Fruit fly (Drosophila melanogaster) whole organism, embryonic: ENCODE measurements around the gene CG13721.

Experiments used
- Adf1 ChIP-seq: fragments of 200-800 bp; sonication (Bioruptor generic); IDR thresholded peaks from 2 replicates; pipeline ENCODE4 v1.3.6; 2022; ENCODE audit warnings: missing biosample characterization, missing genetic modification characterization
- Atf6 ChIP-seq: fragments of 200-800 bp; sonication (Bioruptor generic); IDR thresholded peaks from 2 replicates; pipeline ENCODE4 v1.3.6; 2022; ENCODE audit warnings: missing biosample characterization, missing genetic modification characterization
- Blimp-1 ChIP-seq: fragments of 200-800 bp; sonication (Bioruptor generic); optimal IDR thresholded peaks from 3 replicates; lab custom pipeline; 2018; ENCODE audit warnings: missing biosample characterization, missing genetic modification characterization, mild to moderate bottlenecking, moderate library complexity, missing genetic modification reagents
- CG10565 ChIP-seq: fragments of 200-800 bp; sonication (Bioruptor generic); optimal IDR thresholded peaks from 3 replicates; lab custom pipeline; 2016; ENCODE audit warnings: missing biosample characterization, mild to moderate bottlenecking, missing genetic modification characterization
- CG11456 ChIP-seq: fragments of 200-800 bp; sonication (Bioruptor generic); IDR thresholded peaks from 3 replicates; pipeline ENCODE4 v1.3.6; 2022; ENCODE audit warnings: missing biosample characterization, missing genetic modification characterization
- CG11723 ChIP-seq: fragments of 200-800 bp; sonication (Bioruptor generic); optimal IDR thresholded peaks from 2 replicates; lab custom pipeline; 2017; ENCODE audit warnings: missing biosample characterization, mild to moderate bottlenecking, missing genetic modification characterization
- CG12104 ChIP-seq: fragments of 200-800 bp; sonication (Bioruptor generic); optimal IDR thresholded peaks from 3 replicates; lab custom pipeline; 2016; ENCODE audit warnings: missing biosample characterization, missing genetic modification characterization
- CG14441 ChIP-seq: fragments of 200-800 bp; sonication (Bioruptor generic); IDR thresholded peaks from 2 replicates; pipeline ENCODE4 v1.3.6; 2022; ENCODE audit warnings: missing biosample characterization, missing genetic modification characterization
- CG14860 ChIP-seq: fragments of 200-800 bp; sonication (Bioruptor generic); IDR thresholded peaks from 3 replicates; pipeline ENCODE4 v1.3.6; 2022; ENCODE audit warnings: missing biosample characterization, missing genetic modification characterization; ENCODE audit not compliant: partially characterized antibody
- CG15479 ChIP-seq: fragments of 200-800 bp; sonication (Bioruptor generic); optimal IDR thresholded peaks from 3 replicates; lab custom pipeline; 2019; ENCODE audit warnings: missing biosample characterization, mild to moderate bottlenecking, missing genetic modification characterization, moderate library complexity
- CG15514 ChIP-seq: fragments of 200-800 bp; sonication (Bioruptor generic); optimal IDR thresholded peaks from 3 replicates; lab custom pipeline; 2017; ENCODE audit warnings: missing biosample characterization, missing genetic modification characterization, mild to moderate bottlenecking, moderate library complexity, missing genetic modification reagents
- CG1647 ChIP-seq: fragments of 200-800 bp; sonication (Bioruptor generic); optimal IDR thresholded peaks from 3 replicates; lab custom pipeline; 2016; ENCODE audit warnings: missing biosample characterization, missing genetic modification characterization
- CG18262 ChIP-seq: fragments of 200-800 bp; optimal IDR thresholded peaks from 3 replicates; lab custom pipeline; 2019; ENCODE audit warnings: missing biosample characterization, mild to moderate bottlenecking, missing genetic modification characterization, moderate library complexity
- CG1832 ChIP-seq: fragments of 200-800 bp; sonication (Bioruptor generic); optimal IDR thresholded peaks from 2 replicates; lab custom pipeline; 2017; ENCODE audit warnings: missing biosample characterization, mild to moderate bottlenecking, missing genetic modification characterization, inconsistent platforms
- CG18599 ChIP-seq: fragments of 200-800 bp; sonication (Bioruptor generic); optimal IDR thresholded peaks from 3 replicates; lab custom pipeline; 2017; ENCODE audit warnings: missing biosample characterization, missing genetic modification characterization, mild to moderate bottlenecking, moderate library complexity, missing genetic modification reagents
- CG2199 ChIP-seq: fragments of 200-800 bp; sonication (Bioruptor generic); IDR thresholded peaks from 3 replicates; pipeline ENCODE4 v1.3.6; 2022; ENCODE audit warnings: missing biosample characterization, missing genetic modification characterization
- CG31388 ChIP-seq: fragments of 200-800 bp; sonication (Bioruptor generic); optimal IDR thresholded peaks from 2 replicates; lab custom pipeline; 2016; ENCODE audit warnings: missing biosample characterization, missing genetic modification characterization
- CG3847 ChIP-seq: fragments of 200-800 bp; sonication (Bioruptor generic); IDR thresholded peaks from 2 replicates; pipeline ENCODE4 v1.3.6; 2022; ENCODE audit warnings: missing biosample characterization, missing genetic modification characterization
- CG3995 ChIP-seq: fragments of 200-800 bp; sonication (Bioruptor generic); optimal IDR thresholded peaks from 3 replicates; lab custom pipeline; 2016; ENCODE audit warnings: missing biosample characterization, missing genetic modification characterization
- CG5180 ChIP-seq: fragments of 200-800 bp; sonication (Bioruptor generic); optimal IDR thresholded peaks from 3 replicates; lab custom pipeline; 2017; ENCODE audit warnings: missing biosample characterization, missing genetic modification characterization, mild to moderate bottlenecking, moderate library complexity, missing genetic modification reagents
- CG5953 ChIP-seq: fragments of 200-800 bp; sonication (Bioruptor generic); IDR thresholded peaks from 2 replicates; pipeline ENCODE4 v1.3.6; 2022; ENCODE audit warnings: missing biosample characterization, missing genetic modification characterization
- CG7271 ChIP-seq: fragments of 200-800 bp; sonication (Bioruptor generic); optimal IDR thresholded peaks from 2 replicates; lab custom pipeline; 2018; ENCODE audit warnings: missing biosample characterization, mild to moderate bottlenecking, missing genetic modification characterization, moderate library complexity
- CG9932 ChIP-seq: fragments of 200-800 bp; sonication (Bioruptor generic); IDR thresholded peaks from 2 replicates; pipeline ENCODE4 v1.3.6; 2022; ENCODE audit warnings: missing biosample characterization, missing genetic modification characterization
- Dbx ChIP-seq: fragments of 200-800 bp; sonication (Bioruptor generic); IDR thresholded peaks from 3 replicates; pipeline ENCODE4 v1.3.6; 2022; ENCODE audit warnings: missing biosample characterization, missing genetic modification characterization
- Dfd ChIP-seq, 2 experiments: fragments of >200 bp; optimal IDR thresholded peaks; 2 replicates each; lab custom pipeline; 2017; ENCODE audit warnings: missing biosample characterization in 2 of 2, missing genetic modification characterization in 2 of 2
- HLH4C ChIP-seq: fragments of 200-800 bp; sonication (Bioruptor generic); IDR thresholded peaks from 3 replicates; pipeline ENCODE4 v1.3.6; 2022; ENCODE audit warnings: missing biosample characterization, missing genetic modification characterization; ENCODE audit not compliant: partially characterized antibody
- HLHmδ ChIP-seq: fragments of 200-800 bp; sonication (Bioruptor generic); optimal IDR thresholded peaks from 2 replicates; lab custom pipeline; 2018; ENCODE audit warnings: missing biosample characterization, mild to moderate bottlenecking, missing genetic modification characterization, moderate library complexity
- HmgZ ChIP-seq: fragments of 200-800 bp; sonication (Bioruptor generic); optimal IDR thresholded peaks from 2 replicates; lab custom pipeline; 2018; ENCODE audit warnings: missing biosample characterization, mild to moderate bottlenecking, missing genetic modification characterization
- Hmr ChIP-seq: fragments of 200-800 bp; sonication (Bioruptor generic); optimal IDR thresholded peaks from 3 replicates; lab custom pipeline; 2017; ENCODE audit warnings: mild to moderate bottlenecking, missing biosample characterization, missing genetic modification reagents, missing genetic modification characterization
- Hr78 ChIP-seq, 2 experiments: fragments of 200-800 bp in 1 of 2; fragments of >200 bp in 1 of 2; sonication (Bioruptor generic) in 1 of 2; optimal IDR thresholded peaks; 2 replicates each; lab custom pipeline; 2017 to 2019; ENCODE audit warnings: missing biosample characterization in 2 of 2, missing genetic modification characterization in 2 of 2, mild to moderate bottlenecking in 1 of 2, moderate library complexity in 1 of 2
- Med ChIP-seq: fragments of 200-800 bp; sonication (Bioruptor generic); peaks from one replicate; lab custom pipeline; 2016; ENCODE audit warnings: missing biosample characterization, missing genetic modification characterization, mild to moderate bottlenecking, inconsistent platforms, moderate library complexity
- Meics ChIP-seq: fragments of 200-800 bp; sonication (Bioruptor generic); optimal IDR thresholded peaks from 2 replicates; lab custom pipeline; 2017; ENCODE audit warnings: missing biosample characterization, mild to moderate bottlenecking, missing genetic modification characterization
- Neu2 ChIP-seq: fragments of 200-800 bp; sonication (Bioruptor generic); optimal IDR thresholded peaks from 3 replicates; lab custom pipeline; 2016; ENCODE audit warnings: missing biosample characterization, missing genetic modification characterization, borderline replicate concordance
- Pdp1 ChIP-seq, 2 experiments: fragments of 200-800 bp; sonication (Bioruptor generic); optimal IDR thresholded peaks; 3 replicates each; lab custom pipeline; 2016; ENCODE audit warnings: missing biosample characterization in 2 of 2, missing genetic modification characterization in 2 of 2, mild to moderate bottlenecking in 1 of 2, moderate library complexity in 1 of 2
- Xrp1 ChIP-seq: fragments of 200-800 bp; sonication (Bioruptor generic); IDR thresholded peaks from 2 replicates; pipeline ENCODE4 v1.3.6; 2022; ENCODE audit warnings: missing biosample characterization, missing genetic modification characterization
- bigmax ChIP-seq: fragments of 200-800 bp; sonication (Bioruptor generic); optimal IDR thresholded peaks from 2 replicates; lab custom pipeline; 2018; ENCODE audit warnings: missing biosample characterization, mild to moderate bottlenecking, missing genetic modification characterization
- chm ChIP-seq: fragments of 200-800 bp; sonication (Bioruptor generic); IDR thresholded peaks from 2 replicates; pipeline ENCODE4 v1.3.6; 2022; ENCODE audit warnings: missing biosample characterization, missing genetic modification characterization
- ci ChIP-seq: fragments of 200-800 bp; sonication (Bioruptor generic); IDR thresholded peaks from 3 replicates; pipeline ENCODE4 v1.3.6; 2022; ENCODE audit warnings: missing biosample characterization, missing genetic modification characterization
- crol ChIP-seq: fragments of 200-800 bp; sonication (Bioruptor generic); IDR thresholded peaks from 2 replicates; pipeline ENCODE4 v1.3.6; 2022; ENCODE audit warnings: missing biosample characterization, missing genetic modification characterization
- ftz-f1 ChIP-seq: fragments of 200-800 bp; sonication (Bioruptor generic); optimal IDR thresholded peaks from 2 replicates; lab custom pipeline; 2016; ENCODE audit warnings: missing biosample characterization, missing genetic modification characterization
- ken ChIP-seq: fragments of 200-800 bp; sonication (Bioruptor generic); IDR thresholded peaks from 3 replicates; pipeline ENCODE4 v1.3.6; 2022; ENCODE audit warnings: missing biosample characterization, missing genetic modification characterization
- nerfin-1 ChIP-seq: fragments of 200-800 bp; sonication (Bioruptor generic); optimal IDR thresholded peaks from 3 replicates; lab custom pipeline; 2019; ENCODE audit warnings: missing biosample characterization, mild to moderate bottlenecking, missing genetic modification characterization, moderate library complexity
- oc ChIP-seq: fragments of 200-800 bp; sonication (Bioruptor generic); optimal IDR thresholded peaks from 2 replicates; lab custom pipeline; 2018; ENCODE audit warnings: missing biosample characterization, mild to moderate bottlenecking, missing genetic modification characterization, moderate library complexity
- pum ChIP-seq: fragments of 200-800 bp; sonication (Bioruptor generic); optimal IDR thresholded peaks from 2 replicates; lab custom pipeline; 2016; ENCODE audit warnings: missing biosample characterization, missing genetic modification characterization
- run ChIP-seq: fragments of 200-800 bp; sonication (Bioruptor generic); optimal IDR thresholded peaks from 3 replicates; lab custom pipeline; 2018; ENCODE audit warnings: missing biosample characterization, mild to moderate bottlenecking, missing genetic modification characterization
- sd ChIP-seq: fragments of 200-800 bp; sonication (Bioruptor generic); optimal IDR thresholded peaks from 3 replicates; lab custom pipeline; 2018; ENCODE audit warnings: missing biosample characterization, mild to moderate bottlenecking, missing genetic modification characterization, moderate library complexity
- ssp ChIP-seq: fragments of 200-800 bp; sonication (Bioruptor generic); IDR thresholded peaks from 2 replicates; pipeline ENCODE4 v1.3.6; 2022; ENCODE audit warnings: missing biosample characterization, missing genetic modification characterization
- z ChIP-seq: fragments of 200-800 bp; sonication (Bioruptor generic); IDR thresholded peaks from 3 replicates; pipeline ENCODE4 v1.3.6; 2022; ENCODE audit warnings: missing biosample characterization, missing genetic modification characterization
- zen2 ChIP-seq: fragments of 200-800 bp; sonication (Bioruptor generic); IDR thresholded peaks from 3 replicates; pipeline ENCODE4 v1.3.6; 2022; ENCODE audit warnings: missing biosample characterization, missing genetic modification characterization; ENCODE audit not compliant: partially characterized antibody

CG13721 gene

dm6 chr3L:4543807-4544197 is 46.2 kb upstream of the CG13721 start (continued):
- peak; percentile 64; the same call in 1 of the 2 replicates for TF ChIP-seq Adf1 (GFP tag; lab: Robert Waterston, UW)
- 0 out of 3 replicates have a peak, but pooled peaks have one; percentile 10 for TF ChIP-seq Dbx (GFP tag; lab: Robert Waterston, UW)
- TF ChIP-seq Atf6 (GFP tag; lab: Robert Waterston, UW) = 0 out of 2 replicates have a peak, but pooled peaks have one; percentile 16
- peak; percentile 27 for TF ChIP-seq sd (tag; lab: Kevin White, UChicago)
- TF ChIP-seq Dfd (GFP tag; optimal IDR thresholded peaks at IDR 0.05; lab: Kevin White, UChicago) = no peak
- no peak for TF ChIP-seq zen2 (GFP tag; lab: Robert Waterston, UW)
- 0 out of 3 replicates have a peak, but pooled peaks have one; percentile 12 for TF ChIP-seq HLH4C (GFP tag; lab: Robert Waterston, UW)
- TF ChIP-seq CG12104 = no peak
- peak; percentile 6 for TF ChIP-seq CG15479
- peak; percentile 86 for TF ChIP-seq crol (GFP tag; lab: Robert Waterston, UW)
- TF ChIP-seq HmgZ (tag; lab: Kevin White, UChicago) = peak; percentile 34
- no peak for TF ChIP-seq pum (GFP tag; lab: Kevin White, UChicago)
- TF ChIP-seq CG11723 (GFP tag; lab: Kevin White, UChicago) = no peak
- TF ChIP-seq Pdp1 (GFP tag; optimal IDR thresholded peaks at IDR 0.05; lab: Kevin White, UChicago) = peak in 1 of 2 experiments; percentile 69
- TF ChIP-seq CG2199 (GFP tag; lab: Robert Waterston, UW) = 0 out of 3 replicates have a peak, but pooled peaks have one; percentile 38
- no peak for TF ChIP-seq CG31388 (GFP tag; lab: Kevin White, UChicago)
- TF ChIP-seq CG10565 = no peak
- peak; percentile 50 for TF ChIP-seq Blimp-1 (GFP tag; lab: Kevin White, UChicago)
- no peak for TF ChIP-seq CG7271 (tag; lab: Kevin White, UChicago)
- 0 out of 3 replicates have a peak, but pooled peaks have one; percentile 32 for TF ChIP-seq CG11456 (GFP tag; lab: Robert Waterston, UW)
- no peak for TF ChIP-seq CG5180
- TF ChIP-seq ftz-f1 (GFP tag; lab: Kevin White, UChicago) = peak; percentile 7
- no peak for TF ChIP-seq ssp (GFP tag; lab: Robert Waterston, UW)
- no peak for TF ChIP-seq CG14860
- TF ChIP-seq CG18599 = no peak
- peak; percentile 53; the same call in 1 of the 2 replicates for TF ChIP-seq chm (GFP tag; lab: Robert Waterston, UW)
- 0 out of 2 replicates have a peak, but pooled peaks have one; percentile 29 for TF ChIP-seq CG5953
- no peak for TF ChIP-seq run (tag; lab: Kevin White, UChicago)
- TF ChIP-seq CG1832 = peak; percentile 32
- peak in 1 of 2 experiments; percentile 33 for TF ChIP-seq Hr78 (GFP tag; optimal IDR thresholded peaks at IDR 0.05; lab: Kevin White, UChicago)
- no peak for TF ChIP-seq Hmr (GFP tag; lab: Kevin White, UChicago)
- peak; percentile 11; the same call in 1 of the 2 replicates for TF ChIP-seq CG3847 (GFP tag; lab: Robert Waterston, UW)
- 0 out of 2 replicates have a peak, but pooled peaks have one; percentile 19 for TF ChIP-seq CG9932 (GFP tag; lab: Robert Waterston, UW)
- peak; percentile 3 for TF ChIP-seq CG15514 (GFP tag; lab: Kevin White, UChicago)
- no peak for TF ChIP-seq bigmax (GFP tag; lab: Kevin White, UChicago)
- no peak for TF ChIP-seq CG18262 (tag; lab: Kevin White, UChicago)
- no peak for TF ChIP-seq nerfin-1 (tag; lab: Kevin White, UChicago)
- TF ChIP-seq ci (GFP tag; lab: Robert Waterston, UW) = 0 out of 3 replicates have a peak, but pooled peaks have one; percentile 35
- no peak for TF ChIP-seq CG1647 (GFP tag; lab: Kevin White, UChicago)
- TF ChIP-seq z (GFP tag; lab: Robert Waterston, UW) = peak; percentile 32; the same call in 1 of the 3 replicates
- TF ChIP-seq Meics (GFP tag; lab: Kevin White, UChicago) = no peak
- TF ChIP-seq Neu2 (GFP tag; lab: Kevin White, UChicago) = no peak
- TF ChIP-seq oc (tag; lab: Kevin White, UChicago) = peak; percentile 13
- TF ChIP-seq Med (GFP tag; lab: Kevin White, UChicago) = peak; percentile 78
- no peak for TF ChIP-seq Xrp1 (GFP tag; lab: Robert Waterston, UW)
- TF ChIP-seq ken = 0 out of 3 replicates have a peak, but pooled peaks have one; percentile 33
- TF ChIP-seq CG14441 (GFP tag; lab: Robert Waterston, UW) = 0 out of 2 replicates have a peak, but pooled peaks have one; percentile 14
- no peak for TF ChIP-seq HLHmδ (GFP tag; lab: Kevin White, UChicago)
- TF ChIP-seq CG3995 (GFP tag; lab: Kevin White, UChicago) = peak; percentile 58
